Worm (Caenorhabditis elegans) whole organism, young adult: ENCODE data around the gene pro-2.

Experiments used
- B0261.1 ChIP-seq: sonication (generic microtip); optimal IDR thresholded peaks from 2 replicates; lab custom pipeline; 2016; ENCODE audit warnings: mild to moderate bottlenecking, missing genetic modification characterization, moderate library complexity, missing compliant biosample characterization
- F33H1.4 ChIP-seq: fragments of 200-800 bp; sonication (Bioruptor generic); IDR thresholded peaks from 2 replicates; pipeline ENCODE4 v1.3.6; 2022; ENCODE audit warnings: missing genetic modification reagents, missing genetic modification characterization, missing compliant biosample characterization
- F55B11.4 ChIP-seq: sonication (generic microtip); optimal IDR thresholded peaks from 2 replicates; lab custom pipeline; 2016; ENCODE audit warnings: missing compliant biosample characterization, missing genetic modification characterization, borderline replicate concordance; ENCODE audit not compliant: insufficient read depth
- F57C9.4 ChIP-seq: sonication (generic microtip); optimal IDR thresholded peaks from 2 replicates; lab custom pipeline; 2017; ENCODE audit warnings: mild to moderate bottlenecking, missing genetic modification characterization, missing compliant biosample characterization
- K12H6.12 ChIP-seq: fragments of 200-800 bp; sonication (Bioruptor generic); optimal IDR thresholded peaks from 2 replicates; lab custom pipeline; 2018; ENCODE audit warnings: mild to moderate bottlenecking, missing genetic modification characterization, missing compliant biosample characterization
- Y53F4B.3 ChIP-seq: fragments of 200-800 bp; sonication (Bioruptor generic); IDR thresholded peaks from 2 replicates; pipeline ENCODE4 v1.3.6; 2022; ENCODE audit warnings: missing genetic modification reagents, missing genetic modification characterization, missing compliant biosample characterization
- Y67H2A.10 ChIP-seq: fragments of 200-800 bp; sonication (Bioruptor generic); conservative IDR thresholded peaks from 2 replicates; pipeline ENCODE4 v1.3.6; 2022; ENCODE audit warnings: missing genetic modification reagents, missing genetic modification characterization, missing compliant biosample characterization
- ZK185.1 ChIP-seq: sonication (generic microtip); optimal IDR thresholded peaks from 2 replicates; lab custom pipeline; 2016; ENCODE audit warnings: mild to moderate bottlenecking, missing genetic modification characterization, missing compliant biosample characterization; ENCODE audit not compliant: poor library complexity, severe bottlenecking
- ama-1 ChIP-seq, 3 experiments: fragments of 150-350 bp in 1 of 3; sonication (generic microtip) in 2 of 3; optimal IDR thresholded peaks; 2 replicates each; lab custom pipeline; 2014 to 2018; ENCODE audit warnings: missing biosample characterization in 2 of 3, missing genetic modification characterization in 2 of 3, missing genetic modification reagents in 2 of 3
- atf-7 ChIP-seq: sonication (generic microtip); optimal IDR thresholded peaks from 2 replicates; lab custom pipeline; 2017; ENCODE audit warnings: mild to moderate bottlenecking, missing genetic modification characterization, missing compliant biosample characterization
- athp-1 ChIP-seq: sonication (generic microtip); optimal IDR thresholded peaks from 2 replicates; lab custom pipeline; 2017; ENCODE audit warnings: mild to moderate bottlenecking, missing genetic modification characterization, missing compliant biosample characterization
- attf-3 ChIP-seq: fragments of 200-800 bp; sonication (Bioruptor generic); conservative IDR thresholded peaks from 2 replicates; pipeline ENCODE4 v1.3.6; 2022; ENCODE audit warnings: missing genetic modification reagents, missing genetic modification characterization, missing compliant biosample characterization
- bed-1 ChIP-seq: fragments of 200-800 bp; sonication (Bioruptor generic); IDR thresholded peaks from 2 replicates; pipeline ENCODE4 v1.3.6; 2022; ENCODE audit warnings: missing genetic modification reagents, missing genetic modification characterization, missing compliant biosample characterization
- bed-2 ChIP-seq: fragments of 200-800 bp; sonication (Bioruptor generic); IDR thresholded peaks from 2 replicates; pipeline ENCODE4 v1.3.6; 2022; ENCODE audit warnings: missing genetic modification reagents, missing genetic modification characterization, missing compliant biosample characterization
- ccch-3 ChIP-seq: fragments of 200-800 bp; sonication (Bioruptor generic); optimal IDR thresholded peaks from 2 replicates; lab custom pipeline; 2018; ENCODE audit warnings: mild to moderate bottlenecking, missing genetic modification characterization, missing compliant biosample characterization
- ceh-27 ChIP-seq: fragments of 200-800 bp; sonication (Bioruptor generic); optimal IDR thresholded peaks from 2 replicates; lab custom pipeline; 2018; ENCODE audit warnings: mild to moderate bottlenecking, missing genetic modification characterization, moderate library complexity, missing compliant biosample characterization
- chd-7 ChIP-seq: sonication (generic microtip); optimal IDR thresholded peaks from 2 replicates; lab custom pipeline; 2016; ENCODE audit warnings: mild to moderate bottlenecking, missing genetic modification characterization, moderate library complexity, missing compliant biosample characterization
- dox-1 ChIP-seq: fragments of 200-800 bp; sonication (Bioruptor generic); IDR thresholded peaks from 2 replicates; pipeline ENCODE4 v1.3.6; 2022; ENCODE audit warnings: missing genetic modification reagents, missing genetic modification characterization, missing compliant biosample characterization
- efl-1 ChIP-seq: fragments of 150-350 bp; optimal IDR thresholded peaks from 2 replicates; lab custom pipeline; 2014; ENCODE audit warnings: missing biosample characterization, missing genetic modification reagents, missing genetic modification characterization
- egl-44 ChIP-seq: fragments of 200-800 bp; sonication (Bioruptor generic); IDR thresholded peaks from 2 replicates; pipeline ENCODE4 v1.3.6; 2022; ENCODE audit warnings: missing genetic modification reagents, missing genetic modification characterization, missing compliant biosample characterization
- egrh-3 ChIP-seq: fragments of 200-800 bp; sonication (Bioruptor generic); IDR thresholded peaks from 2 replicates; pipeline ENCODE4 v1.3.6; 2022; ENCODE audit warnings: missing genetic modification reagents, missing genetic modification characterization, missing compliant biosample characterization
- hlh-12 ChIP-seq: sonication (generic microtip); optimal IDR thresholded peaks from 2 replicates; lab custom pipeline; 2016; ENCODE audit warnings: missing genetic modification characterization, missing compliant biosample characterization
- hmg-1.2 ChIP-seq: fragments of 200-800 bp; sonication (Bioruptor generic); IDR thresholded peaks from 2 replicates; pipeline ENCODE4 v1.3.6; 2022; ENCODE audit warnings: missing genetic modification reagents, missing genetic modification characterization, missing compliant biosample characterization
- hmg-20 ChIP-seq: fragments of 200-800 bp; sonication (Bioruptor generic); IDR thresholded peaks from 2 replicates; pipeline ENCODE4 v1.3.6; 2022; ENCODE audit warnings: missing genetic modification reagents, missing genetic modification characterization, missing compliant biosample characterization
- hrde-1 ChIP-seq: sonication (generic microtip); optimal IDR thresholded peaks from 2 replicates; lab custom pipeline; 2016; ENCODE audit warnings: missing genetic modification characterization, mild to moderate bottlenecking, missing compliant biosample characterization, moderate library complexity, missing genotype, missing genetic modification reagents, borderline replicate concordance
- let-607 ChIP-seq, 2 experiments: fragments of 200-800 bp in 1 of 2; sonication (Bioruptor generic) in 1 of 2; sonication (generic microtip) in 1 of 2; optimal IDR thresholded peaks; 2 replicates each; lab custom pipeline; 2016 to 2018; ENCODE audit warnings: mild to moderate bottlenecking in 2 of 2, missing compliant biosample characterization in 2 of 2, missing genetic modification characterization in 2 of 2, moderate library complexity in 2 of 2, missing genotype in 1 of 2
- lin-26 ChIP-seq: fragments of 200-800 bp; sonication (Bioruptor generic); IDR thresholded peaks from 2 replicates; pipeline ENCODE4 v1.3.6; 2022; ENCODE audit warnings: missing genetic modification reagents, missing genetic modification characterization, missing compliant biosample characterization
- lin-40 ChIP-seq: sonication (generic microtip); optimal IDR thresholded peaks from 2 replicates; lab custom pipeline; 2016; ENCODE audit warnings: missing genetic modification characterization, mild to moderate bottlenecking, missing compliant biosample characterization, missing genotype, missing genetic modification reagents
- lir-1 ChIP-seq: fragments of 200-800 bp; sonication (Bioruptor generic); conservative IDR thresholded peaks from 2 replicates; pipeline ENCODE4 v1.3.6; 2022; ENCODE audit warnings: missing genetic modification reagents, missing genetic modification characterization, missing compliant biosample characterization
- madf-8 ChIP-seq: fragments of 200-800 bp; sonication (Bioruptor generic); conservative IDR thresholded peaks from 2 replicates; pipeline ENCODE4 v1.3.6; 2022; ENCODE audit warnings: missing genetic modification reagents, missing genetic modification characterization, missing compliant biosample characterization
- mxl-1 ChIP-seq: sonication (generic microtip); optimal IDR thresholded peaks from 2 replicates; lab custom pipeline; 2016; ENCODE audit warnings: missing genetic modification characterization, missing compliant biosample characterization
- nfya-1 ChIP-seq: sonication (generic microtip); optimal IDR thresholded peaks from 2 replicates; lab custom pipeline; 2017; ENCODE audit warnings: antibody characterized with exemption, missing compliant biosample characterization, missing genetic modification characterization, borderline replicate concordance; ENCODE audit not compliant: insufficient read depth
- nfya-2 ChIP-seq: fragments of 200-800 bp; sonication (Bioruptor generic); IDR thresholded peaks from 2 replicates; pipeline ENCODE4 v1.3.6; 2022; ENCODE audit warnings: missing genetic modification reagents, missing genetic modification characterization, missing compliant biosample characterization
- nhr-120 ChIP-seq: fragments of 200-800 bp; sonication (Bioruptor generic); IDR thresholded peaks from 2 replicates; pipeline ENCODE4 v1.3.6; 2022; ENCODE audit warnings: missing genetic modification characterization, missing compliant biosample characterization
- nhr-90 ChIP-seq: sonication (generic microtip); optimal IDR thresholded peaks from 2 replicates; lab custom pipeline; 2016; ENCODE audit warnings: missing genotype, mild to moderate bottlenecking, missing genetic modification characterization, missing compliant biosample characterization
- pbrm-1 ChIP-seq: fragments of 200-800 bp; sonication (Bioruptor generic); IDR thresholded peaks from 2 replicates; pipeline ENCODE4 v1.3.6; 2022; ENCODE audit warnings: missing genetic modification reagents, missing genetic modification characterization, missing compliant biosample characterization
- pha-4 ChIP-seq: fragments of 150-350 bp; sonication (generic microtip); optimal IDR thresholded peaks from 2 replicates; lab custom pipeline; 2014; ENCODE audit warnings: missing biosample characterization, missing genetic modification reagents, missing genetic modification characterization
- rec-8 ChIP-seq, 2 experiments: sonication (generic microtip); optimal IDR thresholded peaks; 2 replicates each; lab custom pipeline; 2016; ENCODE audit warnings: mild to moderate bottlenecking in 2 of 2, missing genetic modification characterization in 2 of 2, missing genetic modification reagents in 2 of 2, missing genotype in 2 of 2, missing biosample characterization in 1 of 2, missing compliant biosample characterization in 1 of 2, moderate library complexity in 1 of 2
- repo-1 ChIP-seq: sonication (generic microtip); optimal IDR thresholded peaks from 2 replicates; lab custom pipeline; 2017; ENCODE audit warnings: mild to moderate bottlenecking, missing genetic modification characterization, missing compliant biosample characterization
- rpc-1 ChIP-seq, 2 experiments: fragments of 150-350 bp in 1 of 2; sonication (generic microtip) in 1 of 2; optimal IDR thresholded peaks; 2 replicates each; lab custom pipeline; 2014 to 2018; ENCODE audit warnings: missing biosample characterization in 1 of 2, missing genetic modification characterization in 1 of 2, missing genetic modification reagents in 1 of 2, missing genotype in 1 of 2
- sdz-38 ChIP-seq: sonication (generic microtip); optimal IDR thresholded peaks from 2 replicates; lab custom pipeline; 2016; ENCODE audit warnings: missing genotype, missing genetic modification characterization, missing compliant biosample characterization
- snpc-1.3 ChIP-seq: sonication (generic microtip); optimal IDR thresholded peaks from 2 replicates; lab custom pipeline; 2017; ENCODE audit warnings: missing genetic modification characterization, mild to moderate bottlenecking, missing compliant biosample characterization, antibody characterized with exemption, moderate library complexity, missing genotype, missing genetic modification reagents; ENCODE audit not compliant: insufficient read depth
- snpc-3.4 ChIP-seq: sonication (generic microtip); optimal IDR thresholded peaks from 2 replicates; lab custom pipeline; 2017; ENCODE audit warnings: missing genetic modification characterization, mild to moderate bottlenecking, missing compliant biosample characterization, antibody characterized with exemption, moderate library complexity, missing genotype, missing genetic modification reagents
- tlf-1 ChIP-seq: fragments of 200-800 bp; sonication (Bioruptor generic); optimal IDR thresholded peaks from 2 replicates; lab custom pipeline; 2018; ENCODE audit warnings: mild to moderate bottlenecking, missing genetic modification characterization, missing compliant biosample characterization
- ztf-18 ChIP-seq: sonication (generic microtip); optimal IDR thresholded peaks from 2 replicates; lab custom pipeline; 2016; ENCODE audit warnings: missing genotype, mild to moderate bottlenecking, missing genetic modification characterization, missing compliant biosample characterization
- ztf-3 ChIP-seq: fragments of 200-800 bp; sonication (Bioruptor generic); optimal IDR thresholded peaks from 2 replicates; lab custom pipeline; 2018; ENCODE audit warnings: mild to moderate bottlenecking, missing genetic modification characterization, missing compliant biosample characterization

The pro-2 gene

DNA sequence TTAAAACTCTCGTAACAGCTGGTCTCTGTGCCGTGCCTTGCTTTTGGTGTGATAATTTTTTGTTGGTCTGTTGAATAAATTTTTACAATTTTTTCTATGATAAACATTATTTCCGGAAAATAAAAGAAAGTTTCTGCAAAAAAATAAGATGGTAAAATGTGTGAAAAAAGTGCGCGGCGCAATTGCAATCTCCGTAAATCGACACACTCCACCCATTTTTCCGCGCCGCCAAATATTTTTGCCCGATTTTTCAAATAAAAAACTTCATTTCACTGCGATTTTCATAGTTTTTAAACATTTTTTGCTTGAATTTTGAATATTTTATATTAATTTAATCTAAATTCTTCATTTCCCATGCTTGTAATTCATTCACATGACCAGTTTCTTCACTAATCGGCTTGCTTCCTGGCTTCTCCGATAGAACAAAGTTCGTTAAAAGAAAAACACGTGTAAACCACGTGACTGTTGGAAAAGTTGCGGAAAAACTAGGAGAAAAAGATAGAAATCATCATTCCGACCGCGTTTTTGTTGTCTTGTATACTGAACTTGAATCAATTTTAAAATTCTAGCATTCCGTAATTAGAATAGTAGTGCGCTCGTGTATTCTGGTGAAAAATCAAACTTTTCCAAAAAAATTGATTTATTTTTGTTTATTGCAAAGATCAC is 43.3 kb upstream of the pro-2 start:
- no peak for TF ChIP-seq lin-26 (GFP tag; lab: Robert Waterston, UW)
- TF ChIP-seq chd-7 (tag; lab: Kevin White, UChicago), result peak; percentile 33
- TF ChIP-seq hmg-20, result no peak
- TF ChIP-seq madf-8 (GFP tag; lab: Robert Waterston, UW), result no peak
- peak; percentile 70 for TF ChIP-seq tlf-1 (GFP tag; lab: Kevin White, UChicago)
- TF ChIP-seq F33H1.4 (GFP tag; lab: Robert Waterston, UW), result peak; percentile 51
- TF ChIP-seq ama-1 (optimal IDR thresholded peaks at IDR 0.05; lab: Kevin White, UChicago), result peak; percentile 44
- peak in 1 of 2 experiments; percentile 16 for TF ChIP-seq ama-1 (GFP tag; optimal IDR thresholded peaks at IDR 0.05; lab: Kevin White, UChicago)
- peak; percentile 59 for TF ChIP-seq lin-40
- TF ChIP-seq snpc-3.4 (tag; lab: Kevin White, UChicago), result peak; percentile 36
- TF ChIP-seq nfya-1 (tag; lab: Kevin White, UChicago), result no peak
- TF ChIP-seq ZK185.1 (tag; lab: Kevin White, UChicago), result peak; percentile 23
- TF ChIP-seq pbrm-1, result peak; percentile 23; the same call in 1 of the 2 replicates
- peak; percentile 78 for TF ChIP-seq snpc-1.3 (tag; lab: Kevin White, UChicago)
- peak; percentile 67 for TF ChIP-seq athp-1
- TF ChIP-seq ztf-18 (tag; lab: Kevin White, UChicago), result peak; percentile 45
- TF ChIP-seq nhr-120 (GFP tag; lab: Robert Waterston, UW), result no peak
- TF ChIP-seq repo-1, result peak; percentile 56
- TF ChIP-seq pha-4 (tag; lab: Kevin White, UChicago), result peak; percentile 54
- TF ChIP-seq attf-3 (GFP tag; lab: Robert Waterston, UW), result peak; percentile 56; the same call in 1 of the 2 replicates
- TF ChIP-seq nfya-2 (GFP tag; lab: Robert Waterston, UW), result no peak
- no peak for TF ChIP-seq hrde-1 (tag; lab: Kevin White, UChicago)
- no peak for TF ChIP-seq F55B11.4 (tag; lab: Kevin White, UChicago)
- no peak for TF ChIP-seq bed-1 (GFP tag; lab: Robert Waterston, UW)
- peak; percentile 0 for TF ChIP-seq ceh-27 (GFP tag; lab: Kevin White, UChicago)
- no peak for TF ChIP-seq egrh-3 (GFP tag; lab: Robert Waterston, UW)
- no peak for TF ChIP-seq mxl-1 (tag; lab: Kevin White, UChicago)
- TF ChIP-seq B0261.1 (tag; lab: Kevin White, UChicago), result no peak
- peak; percentile 32 for TF ChIP-seq K12H6.12
- TF ChIP-seq hmg-1.2, result peak; percentile 43
- no peak for TF ChIP-seq atf-7 (tag; lab: Kevin White, UChicago)
- peak; percentile 79 for TF ChIP-seq dox-1 (GFP tag; lab: Robert Waterston, UW)
- no peak for TF ChIP-seq nhr-90
- TF ChIP-seq rec-8 (tag; optimal IDR thresholded peaks at IDR 0.05; lab: Kevin White, UChicago), result no peak
- TF ChIP-seq lir-1 (GFP tag; lab: Robert Waterston, UW), result no peak
- TF ChIP-seq bed-2, result no peak
- TF ChIP-seq F57C9.4 (tag; lab: Kevin White, UChicago), result no peak
- peak in 1 of 2 experiments; percentile 35 for TF ChIP-seq let-607 (tag; optimal IDR thresholded peaks at IDR 0.05; lab: Kevin White, UChicago)
- TF ChIP-seq Y53F4B.3 (GFP tag; lab: Robert Waterston, UW), result no peak
- no peak for TF ChIP-seq hlh-12 (tag; lab: Kevin White, UChicago)
- TF ChIP-seq efl-1 (GFP tag; lab: Kevin White, UChicago), result peak; percentile 2
- TF ChIP-seq ztf-3, result no peak
- no peak for TF ChIP-seq ccch-3 (GFP tag; lab: Kevin White, UChicago)
- peak; percentile 33 for TF ChIP-seq rpc-1 (optimal IDR thresholded peaks at IDR 0.05; lab: Kevin White, UChicago)
- no peak for TF ChIP-seq rpc-1 (tag; optimal IDR thresholded peaks at IDR 0.05; lab: Kevin White, UChicago)
- TF ChIP-seq Y67H2A.10 (GFP tag; lab: Robert Waterston, UW), result no peak
- 0 out of 2 replicates have a peak, but pooled peaks have one; percentile 7 for TF ChIP-seq egl-44 (GFP tag; lab: Robert Waterston, UW)
- TF ChIP-seq sdz-38 (tag; lab: Kevin White, UChicago), result no peak
